Fruit fly (Drosophila melanogaster): Measurements from ENCODE around the gene capu.

DNA sequence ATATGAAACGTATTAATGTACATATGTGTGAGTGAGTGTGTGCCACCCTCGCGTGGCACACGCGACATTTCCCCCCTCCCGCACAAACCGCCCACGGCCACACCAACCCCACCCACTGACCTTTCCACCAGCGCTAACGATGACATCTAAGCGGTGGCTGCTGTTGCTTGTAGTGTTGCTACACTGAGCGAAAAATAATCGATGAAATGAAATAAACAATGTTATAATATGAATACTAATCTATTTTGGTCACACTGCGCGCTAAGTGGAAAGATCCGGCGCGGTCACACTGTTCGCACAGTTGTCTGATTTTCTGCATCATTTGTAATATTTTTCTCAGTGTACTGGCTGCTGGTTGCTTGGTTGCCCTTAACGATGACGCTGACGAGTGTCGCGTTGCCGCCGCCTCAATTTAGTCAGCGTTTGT lies 70.4 kb downstream of the capu start:
- no peak for TF ChIP-seq ttk (optimal IDR thresholded peaks at IDR 0.05)
- TF ChIP-seq Sin3A (optimal IDR thresholded peaks at IDR 0.05) = no peak

All from Kc167 (cell line).